Fruit fly (Drosophila melanogaster) whole organism, embryonic: ENCODE measurements around the gene CG46042.
A peak's percentile ranks its signal among the peaks of the same experiment; 100 is the strongest.

ENCODE experiments used
- Aef1 ChIP-seq: fragments of 200-800 bp; sonication (Bioruptor generic); IDR thresholded peaks from 3 replicates; pipeline ENCODE4 v1.3.6; 2022; ENCODE audit warnings: missing biosample characterization, missing genetic modification characterization
- Asciz ChIP-seq: fragments of 200-800 bp; sonication (Bioruptor generic); optimal IDR thresholded peaks from 2 replicates; lab custom pipeline; 2017; ENCODE audit warnings: missing biosample characterization, mild to moderate bottlenecking, missing genetic modification characterization, missing genetic modification reagents
- CG11085 ChIP-seq: fragments of 200-800 bp; sonication (Bioruptor generic); IDR thresholded peaks from 2 replicates; pipeline ENCODE4 v1.3.6; 2022; ENCODE audit warnings: missing biosample characterization, missing genetic modification characterization
- CG12071 ChIP-seq: fragments of 200-800 bp; sonication (Bioruptor generic); optimal IDR thresholded peaks from 3 replicates; lab custom pipeline; 2018; ENCODE audit warnings: missing biosample characterization, mild to moderate bottlenecking, missing genetic modification characterization
- CG12104 ChIP-seq: fragments of 200-800 bp; sonication (Bioruptor generic); optimal IDR thresholded peaks from 3 replicates; lab custom pipeline; 2016; ENCODE audit warnings: missing biosample characterization, missing genetic modification characterization
- CG12219 ChIP-seq: fragments of 200-800 bp; sonication (Bioruptor generic); optimal IDR thresholded peaks from 3 replicates; lab custom pipeline; 2018; ENCODE audit warnings: missing biosample characterization, mild to moderate bottlenecking, missing genetic modification characterization
- CG12744 ChIP-seq: fragments of 200-800 bp; sonication (Bioruptor generic); optimal IDR thresholded peaks from 2 replicates; lab custom pipeline; 2016; ENCODE audit warnings: missing biosample characterization, missing genetic modification characterization
- CG13775 ChIP-seq: fragments of 200-800 bp; sonication (Bioruptor generic); optimal IDR thresholded peaks from 3 replicates; lab custom pipeline; 2017; ENCODE audit warnings: missing biosample characterization, mild to moderate bottlenecking, missing genetic modification characterization
- CG15073 ChIP-seq: fragments of 200-800 bp; sonication (Bioruptor generic); optimal IDR thresholded peaks from 2 replicates; lab custom pipeline; 2016; ENCODE audit warnings: missing biosample characterization, missing genetic modification characterization
- CG17186 ChIP-seq: fragments of 200-800 bp; sonication (Bioruptor generic); optimal IDR thresholded peaks from 3 replicates; lab custom pipeline; 2017; ENCODE audit warnings: missing biosample characterization, missing genetic modification reagents, missing genetic modification characterization
- CG18619 ChIP-seq: fragments of 200-800 bp; sonication (Bioruptor generic); optimal IDR thresholded peaks from 3 replicates; lab custom pipeline; 2017; ENCODE audit warnings: missing biosample characterization, mild to moderate bottlenecking, missing genetic modification characterization
- CG2129 ChIP-seq: fragments of 200-800 bp; sonication (Bioruptor generic); IDR thresholded peaks from 2 replicates; pipeline ENCODE4 v1.3.6; 2022; ENCODE audit warnings: missing biosample characterization, missing genetic modification characterization; ENCODE audit not compliant: partially characterized antibody
- CG34376 ChIP-seq: fragments of 200-800 bp; sonication (Bioruptor generic); optimal IDR thresholded peaks from 2 replicates; lab custom pipeline; 2018; ENCODE audit warnings: missing biosample characterization, mild to moderate bottlenecking, missing genetic modification characterization
- CG3847 ChIP-seq: fragments of 200-800 bp; sonication (Bioruptor generic); IDR thresholded peaks from 2 replicates; pipeline ENCODE4 v1.3.6; 2022; ENCODE audit warnings: missing biosample characterization, missing genetic modification characterization
- CG4730 ChIP-seq: fragments of 200-800 bp; sonication (Bioruptor generic); IDR thresholded peaks from 2 replicates; pipeline ENCODE4 v1.3.6; 2022; ENCODE audit warnings: missing biosample characterization, missing genetic modification characterization
- CG5953 ChIP-seq: fragments of 200-800 bp; sonication (Bioruptor generic); IDR thresholded peaks from 2 replicates; pipeline ENCODE4 v1.3.6; 2022; ENCODE audit warnings: missing biosample characterization, missing genetic modification characterization
- CG9817 ChIP-seq: fragments of 200-800 bp; sonication (Bioruptor generic); optimal IDR thresholded peaks from 2 replicates; lab custom pipeline; 2018; ENCODE audit warnings: missing biosample characterization, mild to moderate bottlenecking, missing genetic modification characterization, moderate library complexity
- CG9876 ChIP-seq: fragments of 200-800 bp; sonication (Bioruptor generic); optimal IDR thresholded peaks from 2 replicates; lab custom pipeline; 2016; ENCODE audit warnings: missing biosample characterization, missing genetic modification characterization
- CHES-1-like ChIP-seq: fragments of 200-800 bp; sonication (Bioruptor generic); optimal IDR thresholded peaks from 2 replicates; lab custom pipeline; 2016; ENCODE audit warnings: missing biosample characterization, missing genetic modification characterization
- CoRest ChIP-seq: fragments of 200-800 bp; sonication (Bioruptor generic); optimal IDR thresholded peaks from 3 replicates; lab custom pipeline; 2018; ENCODE audit warnings: missing biosample characterization, mild to moderate bottlenecking, missing genetic modification characterization, moderate library complexity
- Dbx ChIP-seq: fragments of 200-800 bp; sonication (Bioruptor generic); IDR thresholded peaks from 3 replicates; pipeline ENCODE4 v1.3.6; 2022; ENCODE audit warnings: missing biosample characterization, missing genetic modification characterization
- E2f2 ChIP-seq: fragments of 200-800 bp; sonication (Bioruptor generic); IDR thresholded peaks from 2 replicates; pipeline ENCODE4 v1.3.6; 2022; ENCODE audit warnings: missing biosample characterization, missing genetic modification characterization
- Elba2 ChIP-seq: fragments of 200-800 bp; sonication (Bioruptor generic); optimal IDR thresholded peaks from 3 replicates; lab custom pipeline; 2016; ENCODE audit warnings: missing biosample characterization, missing genetic modification characterization
- Hmx ChIP-seq: fragments of 200-800 bp; sonication (Bioruptor generic); optimal IDR thresholded peaks from 2 replicates; lab custom pipeline; 2016; ENCODE audit warnings: missing biosample characterization, missing genetic modification characterization
- Optix ChIP-seq: fragments of 200-800 bp; sonication (Bioruptor generic); IDR thresholded peaks from 3 replicates; pipeline ENCODE4 v1.3.6; 2022; ENCODE audit warnings: missing biosample characterization, missing genetic modification characterization
- PHDP ChIP-seq: fragments of 200-800 bp; sonication (Bioruptor generic); optimal IDR thresholded peaks from 3 replicates; lab custom pipeline; 2018; ENCODE audit warnings: missing biosample characterization, mild to moderate bottlenecking, missing genetic modification characterization, moderate library complexity
- TFAM ChIP-seq: fragments of 200-800 bp; sonication (Bioruptor generic); optimal IDR thresholded peaks from 2 replicates; lab custom pipeline; 2017; ENCODE audit warnings: missing biosample characterization, missing genetic modification characterization, inconsistent platforms
- ara ChIP-seq: fragments of 200-800 bp; sonication (Bioruptor generic); IDR thresholded peaks from 2 replicates; pipeline ENCODE4 v1.3.6; 2022; ENCODE audit warnings: missing biosample characterization, missing genetic modification characterization
- bcd ChIP-seq: fragments of 200-800 bp; sonication (Bioruptor generic); optimal IDR thresholded peaks from 2 replicates; lab custom pipeline; 2017; ENCODE audit warnings: missing biosample characterization, mild to moderate bottlenecking, missing genetic modification characterization
- cad ChIP-seq: fragments of >200 bp; optimal IDR thresholded peaks from 2 replicates; lab custom pipeline; 2017; ENCODE audit warnings: missing biosample characterization, missing genetic modification characterization
- crp ChIP-seq, 2 experiments: fragments of 200-800 bp; sonication (Bioruptor generic); optimal IDR thresholded peaks; 2 replicates in 1 of 2; 3 replicates in 1 of 2; lab custom pipeline; 2017; ENCODE audit warnings: missing biosample characterization in 2 of 2, missing genetic modification characterization in 2 of 2, mild to moderate bottlenecking in 1 of 2, moderate library complexity in 1 of 2
- dpn ChIP-seq, 2 experiments: fragments of 200-800 bp; sonication (Bioruptor generic); optimal IDR thresholded peaks; 3 replicates each; lab custom pipeline; 2016; ENCODE audit warnings: missing biosample characterization in 2 of 2, missing genetic modification characterization in 2 of 2
- esg ChIP-seq: fragments of 200-800 bp; sonication (Bioruptor generic); conservative IDR thresholded peaks from 2 replicates; pipeline ENCODE4 v1.3.6; 2022; ENCODE audit warnings: missing biosample characterization, missing genetic modification characterization
- eyg ChIP-seq: fragments of 200-800 bp; sonication (Bioruptor generic); optimal IDR thresholded peaks from 3 replicates; lab custom pipeline; 2016; ENCODE audit warnings: missing biosample characterization, missing genetic modification characterization
- gcm2 ChIP-seq: fragments of 200-800 bp; sonication (Bioruptor generic); optimal IDR thresholded peaks from 2 replicates; lab custom pipeline; 2016; ENCODE audit warnings: missing biosample characterization, missing genetic modification characterization
- ind ChIP-seq: fragments of 200-800 bp; sonication (Bioruptor generic); optimal IDR thresholded peaks from 3 replicates; lab custom pipeline; 2016; ENCODE audit warnings: missing biosample characterization, missing genetic modification characterization
- jigr1 ChIP-seq: fragments of 200-800 bp; sonication (Bioruptor generic); IDR thresholded peaks from 3 replicates; pipeline ENCODE4 v1.3.6; 2022; ENCODE audit warnings: missing biosample characterization, missing genetic modification characterization
- jing ChIP-seq: fragments of 200-800 bp; sonication (Bioruptor generic); optimal IDR thresholded peaks from 2 replicates; lab custom pipeline; 2018; ENCODE audit warnings: missing biosample characterization, mild to moderate bottlenecking, missing genetic modification characterization
- kay ChIP-seq: fragments of 200-800 bp; sonication (Bioruptor generic); optimal IDR thresholded peaks from 2 replicates; lab custom pipeline; 2016; ENCODE audit warnings: missing biosample characterization, missing genetic modification characterization
- lilli ChIP-seq: fragments of 200-800 bp; sonication (Bioruptor generic); optimal IDR thresholded peaks from 3 replicates; lab custom pipeline; 2016; ENCODE audit warnings: missing biosample characterization, missing genetic modification characterization
- luna ChIP-seq: fragments of 200-800 bp; sonication (Bioruptor generic); optimal IDR thresholded peaks from 2 replicates; lab custom pipeline; 2016; ENCODE audit warnings: missing biosample characterization, missing genetic modification characterization
- mirr ChIP-seq: fragments of 200-800 bp; sonication (Bioruptor generic); optimal IDR thresholded peaks from 3 replicates; lab custom pipeline; 2018; ENCODE audit warnings: missing biosample characterization, mild to moderate bottlenecking, missing genetic modification characterization
- nom ChIP-seq: fragments of 200-800 bp; sonication (Bioruptor generic); optimal IDR thresholded peaks from 2 replicates; lab custom pipeline; 2017; ENCODE audit warnings: missing biosample characterization, missing genetic modification characterization, mild to moderate bottlenecking, moderate library complexity, missing genetic modification reagents
- pb ChIP-seq: fragments of 200-800 bp; sonication (Bioruptor generic); optimal IDR thresholded peaks from 3 replicates; lab custom pipeline; 2016; ENCODE audit warnings: missing biosample characterization, missing genetic modification characterization
- pfk ChIP-seq: fragments of 200-800 bp; sonication (Bioruptor generic); optimal IDR thresholded peaks from 2 replicates; lab custom pipeline; 2018; ENCODE audit warnings: missing biosample characterization, mild to moderate bottlenecking, missing genetic modification characterization, moderate library complexity
- phol ChIP-seq: fragments of 200-800 bp; sonication (Bioruptor generic); optimal IDR thresholded peaks from 3 replicates; lab custom pipeline; 2018; ENCODE audit warnings: missing biosample characterization, mild to moderate bottlenecking, missing genetic modification characterization, moderate library complexity
- sc ChIP-seq, 3 experiments: fragments of >200 bp in 2 of 3; fragments of 200-800 bp in 1 of 3; sonication (Bioruptor generic) in 1 of 3; optimal IDR thresholded peaks; 2 replicates in 2 of 3; 3 replicates in 1 of 3; lab custom pipeline; 2017; ENCODE audit warnings: mild to moderate bottlenecking in 1 of 3, missing biosample characterization in 1 of 3, missing genetic modification characterization in 1 of 3, missing genetic modification reagents in 1 of 3
- tin ChIP-seq: fragments of 200-800 bp; sonication (Bioruptor generic); optimal IDR thresholded peaks from 3 replicates; lab custom pipeline; 2016; ENCODE audit warnings: missing biosample characterization, missing genetic modification characterization
- toy ChIP-seq: fragments of 200-800 bp; sonication (Bioruptor generic); IDR thresholded peaks from 2 replicates; pipeline ENCODE4 v1.3.6; 2022; ENCODE audit warnings: missing biosample characterization, missing genetic modification characterization
- vfl ChIP-seq: fragments of 200-800 bp; sonication (Bioruptor generic); optimal IDR thresholded peaks from 2 replicates; lab custom pipeline; 2016; ENCODE audit warnings: missing biosample characterization, missing genetic modification characterization

Gene CG46042

DNA sequence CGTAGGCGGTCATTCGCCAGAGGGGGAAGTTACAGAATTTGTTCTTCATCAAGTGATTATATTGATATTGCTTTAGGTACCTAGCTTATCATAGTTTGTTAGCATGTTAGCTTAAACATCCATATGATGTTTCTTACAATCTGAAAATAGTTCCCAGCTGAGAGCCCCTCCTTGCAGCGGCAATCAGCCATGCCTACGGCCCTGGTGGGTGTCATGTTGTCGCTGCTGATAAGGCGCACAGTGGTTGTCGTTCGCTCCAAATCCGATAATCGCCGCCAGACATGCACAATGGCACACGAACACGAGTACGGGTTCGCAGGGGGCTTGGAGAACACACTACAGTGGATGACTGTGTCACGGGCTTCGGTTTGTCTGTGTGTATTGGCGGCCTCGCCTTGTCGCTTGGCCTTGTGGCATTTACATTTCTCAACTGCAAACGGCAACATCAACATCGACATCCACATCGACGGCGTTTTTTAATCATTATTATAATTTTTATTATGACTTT, 36.2 kb downstream of the CG46042 start (continued):
- TF ChIP-seq cad (GFP tag; lab: Kevin White, UChicago) (no peak), PHDP (tag; lab: Kevin White, UChicago) (peak; percentile 81), CG34376 (peak; percentile 44), TFAM (no peak), CoRest (peak; percentile 79), CG3847 (GFP tag; lab: Robert Waterston, UW) (peak; percentile 73), CG9817 (tag; lab: Kevin White, UChicago) (peak; percentile 66), jing (peak; percentile 63), CG15073 (GFP tag; lab: Kevin White, UChicago) (no peak), gcm2 (GFP tag; lab: Kevin White, UChicago) (peak; percentile 64), Asciz (GFP tag; lab: Kevin White, UChicago) (peak; percentile 50), CHES-1-like (GFP tag; lab: Kevin White, UChicago) (peak; percentile 66), ara (GFP tag; lab: Robert Waterston, UW) (peak; percentile 72), CG11085 (GFP tag; lab: Robert Waterston, UW) (no peak), dpn (GFP tag; optimal IDR thresholded peaks at IDR 0.05; lab: Kevin White, UChicago) (peak; percentile 71 to 89), CG4730 (GFP tag; lab: Robert Waterston, UW) (peak; percentile 80), luna (GFP tag; lab: Kevin White, UChicago) (no peak), tin (GFP tag; lab: Kevin White, UChicago) (peak; percentile 61), Aef1 (GFP tag; lab: Robert Waterston, UW) (peak; percentile 83), ind (GFP tag; lab: Kevin White, UChicago) (peak; percentile 85), CG5953 (GFP tag; lab: Robert Waterston, UW) (peak; percentile 41; the same call in 1 of the 2 replicates), CG12071 (GFP tag; lab: Kevin White, UChicago) (peak; percentile 78), pfk (GFP tag; lab: Kevin White, UChicago) (no peak), CG9876 (peak; percentile 56), CG2129 (no peak), Elba2 (GFP tag; lab: Kevin White, UChicago) (no peak), lilli (GFP tag; lab: Kevin White, UChicago) (peak; percentile 91), CG18619 (GFP tag; lab: Kevin White, UChicago) (peak; percentile 78), CG17186 (peak; percentile 49), phol (tag; lab: Kevin White, UChicago) (peak; percentile 72), Dbx (GFP tag; lab: Robert Waterston, UW) (peak; percentile 88), sc (optimal IDR thresholded peaks at IDR 0.05; lab: Kevin White, UChicago) (no peak), sc (GFP tag; optimal IDR thresholded peaks at IDR 0.05; lab: Kevin White, UChicago) (peak; percentile 48), crp (GFP tag; optimal IDR thresholded peaks at IDR 0.05; lab: Kevin White, UChicago) (peak in 1 of 2 experiments; percentile 41), CG13775 (GFP tag; lab: Kevin White, UChicago) (peak; percentile 74), bcd (peak; percentile 81), CG12219 (GFP tag; lab: Kevin White, UChicago) (peak; percentile 78), esg (GFP tag; lab: Robert Waterston, UW) (peak; percentile 77), vfl (GFP tag; lab: Kevin White, UChicago) (peak; percentile 31), mirr (GFP tag; lab: Kevin White, UChicago) (peak; percentile 68), Hmx (GFP tag; lab: Kevin White, UChicago) (no peak), jigr1 (peak; percentile 70; the same call in 2 of the 3 replicates), E2f2 (GFP tag; lab: Robert Waterston, UW) (peak; percentile 58), nom (peak; percentile 60), CG12744 (GFP tag; lab: Kevin White, UChicago) (peak; percentile 75), toy (GFP tag; lab: Robert Waterston, UW) (peak; percentile 75), Optix (GFP tag; lab: Robert Waterston, UW) (peak; percentile 76), eyg (peak; percentile 27), kay (GFP tag; lab: Kevin White, UChicago) (peak; percentile 40), pb (peak; percentile 63), CG12104 (GFP tag; lab: Kevin White, UChicago) (peak; percentile 53)
